Worm (Caenorhabditis elegans) whole organism, L4 larva: Measurements from ENCODE around the gene T16H12.2.

ENCODE experiments used
- D1046.2 ChIP-seq: fragments of 200-800 bp; sonication (Bioruptor generic); IDR thresholded peaks from 2 replicates; pipeline ENCODE4 v1.3.6; 2022; ENCODE audit warnings: missing genetic modification characterization, missing compliant biosample characterization
- F26F4.8 ChIP-seq: fragments of 200-800 bp; sonication (Bioruptor generic); conservative IDR thresholded peaks from 2 replicates; pipeline ENCODE4 v1.3.6; 2022; ENCODE audit warnings: missing genetic modification characterization, missing compliant biosample characterization
- F49E8.2 ChIP-seq: sonication (generic microtip); optimal IDR thresholded peaks from 2 replicates; lab custom pipeline; 2016; ENCODE audit warnings: missing compliant biosample characterization, mild to moderate bottlenecking, missing genetic modification characterization, borderline replicate concordance
- T26A8.4 ChIP-seq: fragments of 200-800 bp; sonication (Bioruptor generic); IDR thresholded peaks from 2 replicates; pipeline ENCODE4 v1.3.6; 2022; ENCODE audit warnings: missing genetic modification characterization, missing compliant biosample characterization
- Y105C5A.15 ChIP-seq: fragments of 200-800 bp; sonication (Bioruptor generic); IDR thresholded peaks from 2 replicates; pipeline ENCODE4 v1.3.6; 2022; ENCODE audit warnings: missing genetic modification characterization, missing compliant biosample characterization
- Y48G9A.11 ChIP-seq: fragments of 200-800 bp; sonication (Bioruptor generic); IDR thresholded peaks from 2 replicates; pipeline ENCODE4 v1.3.6; 2022; ENCODE audit warnings: missing genetic modification reagents, missing genetic modification characterization, missing compliant biosample characterization
- Y75B8A.6 ChIP-seq: fragments of 200-800 bp; sonication (Bioruptor generic); IDR thresholded peaks from 2 replicates; pipeline ENCODE4 v1.3.6; 2022; ENCODE audit warnings: missing genetic modification reagents, missing genetic modification characterization, missing compliant biosample characterization
- ZK337.2 ChIP-seq: fragments of 200-800 bp; sonication (Bioruptor generic); IDR thresholded peaks from 2 replicates; pipeline ENCODE4 v1.3.6; 2022; ENCODE audit warnings: missing genetic modification reagents, missing genetic modification characterization, missing compliant biosample characterization
- ZK546.5 ChIP-seq, 2 experiments: sonication (generic microtip); optimal IDR thresholded peaks; 2 replicates each; lab custom pipeline; 2017; ENCODE audit warnings: missing biosample characterization in 2 of 2, missing genetic modification characterization in 2 of 2
- aha-1 ChIP-seq: fragments of 150-350 bp; peaks from one replicate; lab custom pipeline; 2014; ENCODE audit warnings: missing biosample characterization, missing genetic modification characterization
- aly-2 ChIP-seq: sonication (generic microtip); optimal IDR thresholded peaks from 2 replicates; lab custom pipeline; 2018; ENCODE audit warnings: missing biosample characterization, missing genetic modification characterization
- ama-1 ChIP-seq: fragments of 150-350 bp; optimal IDR thresholded peaks from 2 replicates; lab custom pipeline; 2014; ENCODE audit warnings: inconsistent platforms, mixed read lengths
- ceh-20 ChIP-seq: fragments of 200-800 bp; sonication (Bioruptor generic); IDR thresholded peaks from 2 replicates; pipeline ENCODE4 v1.3.6; 2022; ENCODE audit warnings: missing genetic modification reagents, missing genetic modification characterization, missing compliant biosample characterization
- ceh-32 ChIP-seq: sonication (generic microtip); optimal IDR thresholded peaks from 2 replicates; lab custom pipeline; 2016; ENCODE audit warnings: mild to moderate bottlenecking, missing genetic modification characterization, missing compliant biosample characterization; ENCODE audit not compliant: poor library complexity
- ceh-62 ChIP-seq: sonication (generic microtip); optimal IDR thresholded peaks from 2 replicates; lab custom pipeline; 2017; ENCODE audit warnings: missing biosample characterization, missing genetic modification characterization
- ctbp-1 ChIP-seq: fragments of 200-800 bp; sonication (Bioruptor generic); IDR thresholded peaks from 2 replicates; pipeline ENCODE4 v1.3.6; 2022; ENCODE audit warnings: missing genetic modification reagents, missing genetic modification characterization, missing compliant biosample characterization
- daf-16 ChIP-seq, 3 experiments: sonication (generic microtip); optimal IDR thresholded peaks; 2 replicates each; lab custom pipeline; 2016 to 2017; ENCODE audit warnings: missing genetic modification characterization in 3 of 3, missing genetic modification reagents in 3 of 3, mild to moderate bottlenecking in 2 of 3, missing compliant biosample characterization in 2 of 3, missing biosample characterization in 1 of 3, moderate library complexity in 1 of 3
- daf-19 ChIP-seq: fragments of 200-800 bp; sonication (Bioruptor generic); conservative IDR thresholded peaks from 2 replicates; pipeline ENCODE4 v1.3.6; 2022; ENCODE audit warnings: missing genetic modification characterization, missing compliant biosample characterization
- dmd-8 ChIP-seq: fragments of 200-800 bp; sonication (Bioruptor generic); IDR thresholded peaks from 2 replicates; pipeline ENCODE4 v1.3.6; 2022; ENCODE audit warnings: missing genetic modification characterization, missing compliant biosample characterization
- dmd-9 ChIP-seq: fragments of 200-800 bp; sonication (Bioruptor generic); IDR thresholded peaks from 2 replicates; pipeline ENCODE4 v1.3.6; 2022; ENCODE audit warnings: missing genetic modification reagents, missing genetic modification characterization, missing compliant biosample characterization
- dpl-1 ChIP-seq: fragments of 150-350 bp; optimal IDR thresholded peaks from 2 replicates; lab custom pipeline; 2014; ENCODE audit warnings: missing biosample characterization, missing genetic modification reagents, missing genetic modification characterization
- egl-43 ChIP-seq: fragments of 200-800 bp; sonication (Bioruptor generic); IDR thresholded peaks from 2 replicates; pipeline ENCODE4 v1.3.6; 2022; ENCODE audit warnings: missing genetic modification reagents, missing genetic modification characterization, missing compliant biosample characterization
- fos-1 ChIP-seq: fragments of 150-350 bp; optimal IDR thresholded peaks from 2 replicates; lab custom pipeline; 2014; ENCODE audit warnings: missing biosample characterization, missing genetic modification characterization
- hif-1 ChIP-seq, 2 experiments: sonication (generic microtip); optimal IDR thresholded peaks; 2 replicates each; lab custom pipeline; 2016 to 2017; ENCODE audit warnings: missing compliant biosample characterization in 2 of 2, missing genetic modification characterization in 2 of 2, missing genetic modification reagents in 2 of 2, missing genotype in 2 of 2, mild to moderate bottlenecking in 1 of 2
- hlh-30 ChIP-seq: sonication (generic microtip); optimal IDR thresholded peaks from 2 replicates; lab custom pipeline; 2017; ENCODE audit warnings: antibody characterized with exemption, mild to moderate bottlenecking, missing genetic modification characterization, missing compliant biosample characterization; ENCODE audit not compliant: insufficient read depth
- lim-7 ChIP-seq: fragments of 200-800 bp; sonication (Bioruptor generic); IDR thresholded peaks from 2 replicates; pipeline ENCODE4 v1.3.6; 2022; ENCODE audit warnings: missing genetic modification characterization, missing compliant biosample characterization
- madf-5 ChIP-seq, 2 experiments: fragments of 200-800 bp; sonication (Bioruptor generic); IDR thresholded peaks; 2 replicates each; pipeline ENCODE4 v1.3.6; 2022; ENCODE audit warnings: missing compliant biosample characterization in 2 of 2, missing genetic modification characterization in 2 of 2
- madf-9 ChIP-seq: fragments of 200-800 bp; sonication (Bioruptor generic); conservative IDR thresholded peaks from 2 replicates; pipeline ENCODE4 v1.3.6; 2022; ENCODE audit warnings: missing genetic modification reagents, missing genetic modification characterization, missing compliant biosample characterization
- mep-1 ChIP-seq: fragments of 150-350 bp; sonication (generic microtip); optimal IDR thresholded peaks from 3 replicates; lab custom pipeline; 2014; ENCODE audit warnings: missing biosample characterization, missing genetic modification characterization
- mxl-2 ChIP-seq: fragments of 200-800 bp; sonication (Bioruptor generic); conservative IDR thresholded peaks from 2 replicates; pipeline ENCODE4 v1.3.6; 2022; ENCODE audit warnings: missing genetic modification reagents, missing genetic modification characterization, missing compliant biosample characterization
- nhr-111 ChIP-seq: fragments of 200-800 bp; sonication (Bioruptor generic); optimal IDR thresholded peaks from 2 replicates; lab custom pipeline; 2018; ENCODE audit warnings: mild to moderate bottlenecking, missing genetic modification characterization, missing compliant biosample characterization
- saeg-2 ChIP-seq: fragments of 200-800 bp; sonication (Bioruptor generic); IDR thresholded peaks from 2 replicates; pipeline ENCODE4 v1.3.6; 2022; ENCODE audit warnings: missing genetic modification reagents, missing genetic modification characterization, missing compliant biosample characterization
- unc-130 ChIP-seq: sonication (generic microtip); optimal IDR thresholded peaks from 2 replicates; lab custom pipeline; 2016; ENCODE audit warnings: missing genetic modification reagents, missing genetic modification characterization, missing compliant biosample characterization
- vab-7 ChIP-seq: fragments of 200-800 bp; sonication (Bioruptor generic); IDR thresholded peaks from 2 replicates; pipeline ENCODE4 v1.3.6; 2022; ENCODE audit warnings: missing genetic modification reagents, missing genetic modification characterization, missing compliant biosample characterization
- zag-1 ChIP-seq: fragments of 150-350 bp; optimal IDR thresholded peaks from 2 replicates; lab custom pipeline; 2014; ENCODE audit warnings: missing biosample characterization, missing genetic modification characterization

T16H12.2 gene

DNA sequence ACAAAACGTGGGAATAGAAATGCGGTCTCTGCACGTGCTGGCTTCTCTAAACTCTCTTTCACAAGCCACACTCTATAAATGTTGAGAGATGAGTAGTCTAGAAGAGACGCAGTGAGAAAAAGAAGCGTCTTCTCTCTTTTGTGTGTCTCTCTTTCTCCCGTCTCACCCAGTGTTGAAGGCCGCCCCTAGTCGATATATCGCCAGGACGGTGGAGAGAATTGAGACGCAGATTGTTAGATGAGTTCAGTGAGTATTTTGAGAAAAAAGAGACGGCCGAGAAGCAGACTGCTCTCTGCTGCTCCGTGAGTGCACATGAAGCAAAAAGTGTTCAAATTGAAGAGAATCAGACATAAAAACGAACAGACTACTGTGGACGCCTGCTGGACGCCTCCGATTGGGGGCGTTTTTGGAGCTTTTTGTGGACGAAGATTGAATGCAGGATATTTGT is 10.5 kb downstream of the T16H12.2 start (continued):
- peak; percentile 40 for TF ChIP-seq zag-1 (tag; lab: Kevin White, UChicago)
- no peak for TF ChIP-seq Y48G9A.11
- peak; percentile 91 for TF ChIP-seq T26A8.4
- TF ChIP-seq Y105C5A.15 (GFP tag; lab: Robert Waterston, UW): no peak
- no peak for TF ChIP-seq F26F4.8 (GFP tag; lab: Robert Waterston, UW)
- TF ChIP-seq madf-9: no peak
- TF ChIP-seq daf-19 (GFP tag; lab: Robert Waterston, UW): peak; percentile 62; the same call in 1 of the 2 replicates
- no peak for TF ChIP-seq F49E8.2 (tag; lab: Kevin White, UChicago)
- TF ChIP-seq ceh-20 (GFP tag; lab: Robert Waterston, UW): peak; percentile 81
- peak; percentile 95 for TF ChIP-seq hlh-30 (tag; lab: Kevin White, UChicago)
- peak; percentile 80 for TF ChIP-seq egl-43 (GFP tag; lab: Robert Waterston, UW)
- TF ChIP-seq ZK546.5 (tag; optimal IDR thresholded peaks at IDR 0.05; lab: Kevin White, UChicago): no peak
- TF ChIP-seq ZK337.2 (GFP tag; lab: Robert Waterston, UW): no peak
- TF ChIP-seq D1046.2 (GFP tag; lab: Robert Waterston, UW): no peak
- TF ChIP-seq dmd-8 (GFP tag; lab: Robert Waterston, UW): no peak
- TF ChIP-seq, all 104 proteins: peak for 53

ce11 chrIII:10097981-10098380 is 11.9 kb downstream of the T16H12.2 start, which contains the start of gene spop-1:
Gene spop-1 (minus strand): TSS chrIII:10098081.
- TF ChIP-seq ZK337.2 (GFP tag; lab: Robert Waterston, UW): no peak
- peak; percentile 52 for TF ChIP-seq aha-1

- TF ChIP-seq D1046.2 (GFP tag; lab: Robert Waterston, UW): no peak
- TF ChIP-seq dmd-9 (GFP tag; lab: Robert Waterston, UW): no peak
- no peak for TF ChIP-seq aha-1
- no peak for TF ChIP-seq unc-130
- no peak for TF ChIP-seq nhr-111 (GFP tag; lab: Kevin White, UChicago)
- TF ChIP-seq lim-7 (GFP tag; lab: Robert Waterston, UW): no peak
- no peak for TF ChIP-seq ceh-62 (tag; lab: Kevin White, UChicago)
- TF ChIP-seq aly-2 (tag; lab: Kevin White, UChicago): no peak
- TF ChIP-seq daf-16 (GFP tag; optimal IDR thresholded peaks at IDR 0.05; lab: Kevin White, UChicago): no peak
- TF ChIP-seq daf-16 (tag; optimal IDR thresholded peaks at IDR 0.05; lab: Kevin White, UChicago): no peak
- no peak for TF ChIP-seq ctbp-1 (GFP tag; lab: Robert Waterston, UW)
- no peak for TF ChIP-seq mxl-2 (GFP tag; lab: Robert Waterston, UW)
- TF ChIP-seq Y105C5A.15 (GFP tag; lab: Robert Waterston, UW): no peak
- no peak for TF ChIP-seq hif-1 (tag; optimal IDR thresholded peaks at IDR 0.05; lab: Kevin White, UChicago)
- TF ChIP-seq Y75B8A.6: no peak
- no peak for TF ChIP-seq fos-1 (tag; lab: Kevin White, UChicago)
- no peak for TF ChIP-seq Y48G9A.11
- TF ChIP-seq vab-7 (GFP tag; lab: Robert Waterston, UW): no peak
- no peak for TF ChIP-seq mep-1 (tag; lab: Kevin White, UChicago)
- TF ChIP-seq dpl-1: no peak
These were observed 15.3 kb downstream of the T16H12.2 start, which contains the start of gene kel-10 for ce11 chrIII:10101352-10101751. Gene kel-10 (minus strand): TSS chrIII:10101452.

ce11 chrIII:10106390-10106789 is 20.3 kb downstream of the T16H12.2 start, which contains the start of gene srt-55:
Gene srt-55 (minus strand): TSS chrIII:10106490.
- TF ChIP-seq madf-5 (GFP tag; IDR thresholded peaks at IDR 0.05; lab: Robert Waterston, UW) (no peak), ceh-32 (tag; lab: Kevin White, UChicago) (no peak), saeg-2 (no peak), ama-1 (no peak), mxl-2 (GFP tag; lab: Robert Waterston, UW) (no peak)
